Worm (Caenorhabditis elegans): ENCODE results near the gene C09F9.2.

C09F9.2 gene

DNA sequence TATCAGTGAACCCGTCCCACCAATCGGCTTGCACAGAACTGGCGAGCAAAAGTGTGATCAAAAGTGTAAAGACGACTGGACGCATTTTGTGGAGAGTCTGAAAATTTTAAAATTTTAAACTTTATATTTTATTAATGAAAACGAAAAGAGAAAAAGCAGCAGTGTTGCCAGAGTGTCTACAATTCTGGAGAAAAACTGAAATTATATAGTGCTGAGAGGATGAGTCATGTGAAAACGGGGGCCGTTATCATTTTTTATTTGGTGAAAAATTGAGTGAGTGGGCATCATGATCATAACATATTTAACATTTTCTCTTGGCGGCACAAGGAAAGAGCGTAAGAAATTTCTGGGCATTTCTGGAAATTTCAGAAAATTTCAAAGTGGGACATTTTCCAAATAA lies 10.1 kb upstream of the C09F9.2 start, which contains the start of gene K02B7.3:
Gene K02B7.3, minus strand, starts transcription at position 101 of the 400 bp plus-strand sequence.
- TF ChIP-seq ceh-48 (tag; optimal IDR thresholded peaks at IDR 0.05) (no peak), mec-3 (tag; optimal IDR thresholded peaks at IDR 0.05; ENCODE audit: borderline replicate concordance) (no peak)

DNA sequence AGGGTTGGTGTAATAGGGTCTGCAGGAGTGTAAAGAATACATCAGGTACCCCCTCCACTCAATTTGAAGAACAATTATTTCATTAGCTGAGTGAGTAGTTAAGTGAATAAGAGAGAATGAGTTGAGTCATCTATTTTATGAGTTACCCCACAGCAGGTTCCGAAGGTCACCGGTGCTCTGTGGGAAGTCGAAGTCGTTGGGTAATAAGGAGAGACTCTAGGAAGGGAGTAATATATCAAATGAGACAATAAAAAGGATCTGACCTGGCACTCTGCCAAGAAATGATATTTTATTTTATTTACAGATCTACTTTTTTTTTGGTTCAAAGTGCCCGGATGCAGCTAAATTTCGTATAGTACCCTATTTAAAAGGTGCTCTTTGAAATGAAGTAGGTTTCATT lies 7.3 kb upstream of the C09F9.2 start, which contains the start of gene C09F9.1:
Gene C09F9.1, plus strand, starts transcription at position 301 of the 400 bp plus-strand sequence.
- no peak for TF ChIP-seq unc-3 (GFP tag; conservative IDR thresholded peaks at IDR 0.05)
- TF ChIP-seq unc-3 (tag; optimal IDR thresholded peaks at IDR 0.05), result no peak
- no peak for TF ChIP-seq ceh-34 (tag; optimal IDR thresholded peaks at IDR 0.05)
- TF ChIP-seq nhr-11 (tag; optimal IDR thresholded peaks at IDR 0.05), result no peak
- TF ChIP-seq syd-9 (tag; optimal IDR thresholded peaks at IDR 0.05), result no peak
- no peak for TF ChIP-seq ceh-14 (tag; optimal IDR thresholded peaks at IDR 0.05)
- TF ChIP-seq ceh-2 (tag; optimal IDR thresholded peaks at IDR 0.05), result no peak
- no peak for TF ChIP-seq C08G9.2 (tag; optimal IDR thresholded peaks at IDR 0.05)
- no peak for TF ChIP-seq eyg-1 (tag; optimal IDR thresholded peaks at IDR 0.05)
- TF ChIP-seq tbx-2 (tag; optimal IDR thresholded peaks at IDR 0.05), result no peak

DNA sequence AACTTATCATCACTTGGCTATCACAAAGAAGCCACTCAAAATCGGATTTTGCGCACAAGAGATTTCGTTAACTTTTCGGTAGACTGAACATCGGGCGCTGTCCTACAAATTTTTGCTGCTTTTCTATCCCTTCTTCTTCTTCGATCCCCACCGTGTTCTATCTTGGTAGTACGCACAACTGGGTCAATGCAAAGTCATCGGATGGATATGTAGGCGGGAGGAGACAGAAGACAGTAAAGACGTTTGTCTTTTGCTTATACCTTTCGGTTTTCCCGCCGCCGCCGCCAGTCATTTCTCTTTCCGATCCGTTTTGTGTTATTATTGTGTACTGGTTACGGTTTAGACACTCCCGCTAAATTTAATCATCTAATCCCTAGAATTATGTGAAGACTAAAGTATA lies 5.2 kb upstream of the C09F9.2 start:
- no peak for TF ChIP-seq npax-4 (tag; optimal IDR thresholded peaks at IDR 0.05)
- no peak for TF ChIP-seq hlh-8 (tag; optimal IDR thresholded peaks at IDR 0.05)
- TF ChIP-seq unc-42 (tag; optimal IDR thresholded peaks at IDR 0.05), result no peak
- TF ChIP-seq gmeb-2 (tag; optimal IDR thresholded peaks at IDR 0.05), result no peak
- no peak for TF ChIP-seq tbx-7 (tag; optimal IDR thresholded peaks at IDR 0.05)
- no peak for TF ChIP-seq elt-4 (tag; optimal IDR thresholded peaks at IDR 0.05)
- TF ChIP-seq hlh-13 (GFP tag; optimal IDR thresholded peaks at IDR 0.05), result no peak
- no peak for TF ChIP-seq ceh-18 (tag; optimal IDR thresholded peaks at IDR 0.05)
- no peak for TF ChIP-seq zip-5 (tag; optimal IDR thresholded peaks at IDR 0.05)
- TF ChIP-seq T23F11.4 (GFP tag; optimal IDR thresholded peaks at IDR 0.05), result no peak
- no peak for TF ChIP-seq mec-3 (tag; optimal IDR thresholded peaks at IDR 0.05; ENCODE audit: borderline replicate concordance)
- no peak for TF ChIP-seq lin-11 (tag; optimal IDR thresholded peaks at IDR 0.05)
- no peak for TF ChIP-seq rnt-1 (tag; optimal IDR thresholded peaks at IDR 0.05)
- TF ChIP-seq pat-9 (tag; optimal IDR thresholded peaks at IDR 0.05), result no peak
- no peak for TF ChIP-seq tbx-2 (tag; optimal IDR thresholded peaks at IDR 0.05)
- TF ChIP-seq ztf-16 (tag; optimal IDR thresholded peaks at IDR 0.05), result no peak

DNA sequence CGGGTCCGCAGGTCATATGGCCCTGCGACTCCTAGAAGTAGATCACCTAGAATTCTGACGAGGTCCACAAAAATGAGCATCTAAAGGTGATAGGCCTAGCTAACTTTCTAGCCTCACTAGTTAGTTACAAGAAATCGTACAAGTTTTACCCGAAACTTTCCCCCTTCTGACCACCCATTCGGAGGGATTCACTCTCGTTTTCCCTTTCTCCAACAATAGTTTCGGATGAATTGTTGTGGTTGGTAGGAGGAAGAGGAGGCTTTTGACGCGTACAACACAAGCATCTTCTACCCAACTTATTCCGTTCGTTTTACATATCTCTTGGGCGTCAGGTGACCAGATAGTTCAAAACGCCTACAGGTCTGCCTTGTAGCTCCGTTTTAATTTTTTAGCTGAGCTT lies 3.7 kb upstream of the C09F9.2 start:
- TF ChIP-seq ceh-14 (tag; optimal IDR thresholded peaks at IDR 0.05) (no peak), hlh-13 (GFP tag; optimal IDR thresholded peaks at IDR 0.05) (no peak), hlh-8 (tag; optimal IDR thresholded peaks at IDR 0.05) (no peak)

DNA sequence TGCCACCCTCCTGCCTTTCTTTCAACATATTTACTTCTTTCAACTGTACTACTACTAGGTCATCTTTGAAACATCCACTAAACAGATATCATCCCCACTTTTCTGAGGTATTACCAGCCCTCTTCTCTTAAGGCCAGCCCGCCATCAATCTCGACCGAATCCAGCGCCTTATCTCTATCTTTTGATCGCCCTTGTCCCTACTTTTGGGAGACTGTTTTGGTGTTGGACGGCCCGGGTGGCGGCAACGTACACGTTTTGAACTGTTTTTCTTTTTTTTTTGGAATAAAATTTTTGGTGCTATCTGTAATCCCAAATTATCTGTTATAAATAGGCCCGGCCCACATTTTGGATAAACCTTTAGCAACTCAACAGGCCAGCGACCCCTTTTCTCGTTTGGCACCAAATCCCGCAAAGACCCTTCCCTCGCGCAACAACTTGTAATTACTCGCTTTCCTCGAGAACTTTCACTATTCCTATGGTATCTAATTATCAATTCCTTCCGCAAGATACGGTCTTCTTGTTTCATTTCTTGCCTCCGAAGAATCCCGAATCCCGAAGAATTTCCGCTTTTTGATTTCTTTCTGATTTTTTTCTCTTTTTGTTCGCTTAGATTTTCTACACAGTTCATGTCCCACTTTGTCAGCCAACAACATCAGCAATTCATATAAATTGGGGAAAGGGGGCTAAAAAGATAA lies 1.9 kb upstream of the C09F9.2 start:
- TF ChIP-seq K02D7.2 (tag; optimal IDR thresholded peaks at IDR 0.05), result no peak

DNA sequence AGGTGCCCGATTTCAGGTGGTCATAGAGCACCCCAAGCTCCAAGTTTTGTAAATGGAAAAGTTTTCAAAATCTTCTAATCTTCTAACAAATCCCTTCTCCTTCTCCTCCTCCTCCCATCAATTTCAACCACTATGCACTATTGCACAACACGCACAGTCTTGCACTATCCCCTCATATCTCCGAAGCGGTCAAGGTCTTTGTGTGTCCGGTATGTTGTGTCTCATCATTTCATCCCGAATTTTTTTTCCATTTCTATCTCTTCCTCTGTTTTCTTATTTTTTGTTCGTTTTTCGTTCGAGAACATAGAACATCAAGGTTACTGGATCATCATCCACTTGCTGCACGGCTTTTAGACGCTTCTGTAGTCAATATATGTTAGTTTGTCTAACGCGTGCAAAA lies 1.1 kb upstream of the C09F9.2 start:
- no peak for TF ChIP-seq dmd-4 (tag; optimal IDR thresholded peaks at IDR 0.05; ENCODE audit: borderline replicate concordance)
- no peak for TF ChIP-seq unc-42 (tag; optimal IDR thresholded peaks at IDR 0.05)
- no peak for TF ChIP-seq lin-11 (tag; optimal IDR thresholded peaks at IDR 0.05)
- TF ChIP-seq hlh-30 (tag; optimal IDR thresholded peaks at IDR 0.05; ENCODE audit: insufficient read depth), result no peak
- no peak for TF ChIP-seq hlh-15 (tag; optimal IDR thresholded peaks at IDR 0.05)
- TF ChIP-seq npax-4 (tag; optimal IDR thresholded peaks at IDR 0.05), result no peak
- TF ChIP-seq nfya-1 (tag; optimal IDR thresholded peaks at IDR 0.05), result no peak
- no peak for TF ChIP-seq zip-5 (tag; optimal IDR thresholded peaks at IDR 0.05)
- TF ChIP-seq pha-4 (tag; optimal IDR thresholded peaks at IDR 0.05), result no peak
- TF ChIP-seq T23F11.4 (GFP tag; optimal IDR thresholded peaks at IDR 0.05), result no peak
- no peak for TF ChIP-seq tbx-2 (tag; optimal IDR thresholded peaks at IDR 0.05)
- no peak for TF ChIP-seq hlh-6 (tag; optimal IDR thresholded peaks at IDR 0.05)
- TF ChIP-seq ref-2 (tag; optimal IDR thresholded peaks at IDR 0.05), result no peak
- TF ChIP-seq ceh-19 (GFP tag; optimal IDR thresholded peaks at IDR 0.05), result no peak
- TF ChIP-seq ceh-48 (tag; optimal IDR thresholded peaks at IDR 0.05), result no peak

Data from whole organism, late embryonic.